Worm (Caenorhabditis elegans) whole organism, late embryonic: ENCODE results near the gene F38B7.17.

Experiments used
- T23F11.4 ChIP-seq: fragments of 200-800 bp; sonication (Bioruptor generic); optimal IDR thresholded peaks from 2 replicates; lab custom pipeline; 2018; ENCODE audit warnings: mild to moderate bottlenecking, missing genetic modification characterization, missing compliant biosample characterization
- ahr-1 ChIP-seq: sonication (generic microtip); optimal IDR thresholded peaks from 2 replicates; lab custom pipeline; 2016; ENCODE audit warnings: missing genetic modification characterization, missing compliant biosample characterization
- ceh-19 ChIP-seq: fragments of 200-800 bp; sonication (Bioruptor generic); optimal IDR thresholded peaks from 2 replicates; lab custom pipeline; 2018; ENCODE audit warnings: mild to moderate bottlenecking, missing genetic modification characterization, missing compliant biosample characterization
- ceh-2 ChIP-seq: sonication (generic microtip); optimal IDR thresholded peaks from 2 replicates; lab custom pipeline; 2016; ENCODE audit warnings: missing genotype, missing genetic modification characterization, missing compliant biosample characterization
- ceh-22 ChIP-seq: sonication (generic microtip); optimal IDR thresholded peaks from 2 replicates; lab custom pipeline; 2017; ENCODE audit warnings: missing biosample characterization, missing genetic modification characterization
- ceh-30 ChIP-seq: fragments of 150-350 bp; optimal IDR thresholded peaks from 2 replicates; lab custom pipeline; 2014; ENCODE audit warnings: missing biosample characterization, missing genetic modification characterization
- ceh-48 ChIP-seq: sonication (generic microtip); optimal IDR thresholded peaks from 2 replicates; lab custom pipeline; 2016; ENCODE audit warnings: missing genetic modification characterization, inconsistent platforms, missing compliant biosample characterization
- ceh-9 ChIP-seq: sonication (generic microtip); optimal IDR thresholded peaks from 2 replicates; lab custom pipeline; 2016; ENCODE audit warnings: mild to moderate bottlenecking, missing genetic modification characterization, inconsistent platforms, missing compliant biosample characterization
- che-1 ChIP-seq: sonication (generic microtip); optimal IDR thresholded peaks from 2 replicates; lab custom pipeline; 2016; ENCODE audit warnings: mild to moderate bottlenecking, missing genetic modification characterization, missing compliant biosample characterization
- dve-1 ChIP-seq: sonication (generic microtip); optimal IDR thresholded peaks from 2 replicates; lab custom pipeline; 2017; ENCODE audit warnings: antibody characterized with exemption, mild to moderate bottlenecking, missing genetic modification characterization, missing compliant biosample characterization
- elt-2 ChIP-seq: sonication (generic microtip); optimal IDR thresholded peaks from 2 replicates; lab custom pipeline; 2016; ENCODE audit warnings: missing genetic modification reagents, missing genetic modification characterization, missing compliant biosample characterization
- fax-1 ChIP-seq: sonication (generic microtip); optimal IDR thresholded peaks from 2 replicates; lab custom pipeline; 2016; ENCODE audit warnings: missing genotype, missing genetic modification characterization, missing compliant biosample characterization
- fkh-10 ChIP-seq: fragments of 150-350 bp; optimal IDR thresholded peaks from 2 replicates; lab custom pipeline; 2014; ENCODE audit warnings: missing biosample characterization, missing genetic modification reagents, missing genetic modification characterization
- fkh-6 ChIP-seq: sonication (generic microtip); optimal IDR thresholded peaks from 2 replicates; lab custom pipeline; 2016; ENCODE audit warnings: missing genetic modification characterization, missing compliant biosample characterization
- gmeb-2 ChIP-seq: sonication (generic microtip); optimal IDR thresholded peaks from 2 replicates; lab custom pipeline; 2016; ENCODE audit warnings: missing genetic modification characterization, inconsistent platforms, missing compliant biosample characterization
- hlh-15 ChIP-seq: sonication (generic microtip); optimal IDR thresholded peaks from 2 replicates; lab custom pipeline; 2016; ENCODE audit warnings: missing genetic modification characterization, missing compliant biosample characterization
- hlh-6 ChIP-seq: sonication (generic microtip); optimal IDR thresholded peaks from 2 replicates; lab custom pipeline; 2016; ENCODE audit warnings: missing genotype, missing genetic modification characterization, missing compliant biosample characterization
- lim-6 ChIP-seq: sonication (generic microtip); optimal IDR thresholded peaks from 2 replicates; lab custom pipeline; 2016; ENCODE audit warnings: missing genetic modification characterization, missing compliant biosample characterization
- madf-2 ChIP-seq: sonication (generic microtip); optimal IDR thresholded peaks from 2 replicates; lab custom pipeline; 2017; ENCODE audit warnings: missing genetic modification characterization, missing compliant biosample characterization
- mec-3 ChIP-seq: sonication (generic microtip); optimal IDR thresholded peaks from 2 replicates; lab custom pipeline; 2016; ENCODE audit warnings: borderline replicate concordance, missing genetic modification characterization, missing compliant biosample characterization
- nfya-1 ChIP-seq: sonication (generic microtip); optimal IDR thresholded peaks from 2 replicates; lab custom pipeline; 2017; ENCODE audit warnings: missing genetic modification characterization, mild to moderate bottlenecking, missing compliant biosample characterization, antibody characterized with exemption, moderate library complexity
- nhr-11 ChIP-seq: fragments of 150-350 bp; optimal IDR thresholded peaks from 2 replicates; lab custom pipeline; 2014; ENCODE audit warnings: missing biosample characterization, missing genetic modification characterization
- pax-1 ChIP-seq: fragments of 150-350 bp; optimal IDR thresholded peaks from 2 replicates; lab custom pipeline; 2014; ENCODE audit warnings: missing biosample characterization, missing genetic modification characterization
- pqm-1 ChIP-seq: sonication (generic microtip); optimal IDR thresholded peaks from 2 replicates; lab custom pipeline; 2016; ENCODE audit warnings: missing genetic modification characterization, missing compliant biosample characterization
- ref-2 ChIP-seq: sonication (generic microtip); optimal IDR thresholded peaks from 2 replicates; lab custom pipeline; 2016; ENCODE audit warnings: missing genetic modification characterization, missing compliant biosample characterization
- rnt-1 ChIP-seq: sonication (generic microtip); optimal IDR thresholded peaks from 2 replicates; lab custom pipeline; 2016; ENCODE audit warnings: missing genetic modification characterization, missing compliant biosample characterization
- sox-2 ChIP-seq: fragments of 200-800 bp; sonication (Bioruptor generic); IDR thresholded peaks from 2 replicates; pipeline ENCODE4 v1.3.6; 2022; ENCODE audit warnings: missing genetic modification reagents, missing genetic modification characterization, missing compliant biosample characterization
- sox-4 ChIP-seq: sonication (generic microtip); optimal IDR thresholded peaks from 2 replicates; lab custom pipeline; 2017; ENCODE audit warnings: mild to moderate bottlenecking, missing genetic modification characterization, inconsistent platforms, missing compliant biosample characterization
- syd-9 ChIP-seq: sonication (generic microtip); optimal IDR thresholded peaks from 2 replicates; lab custom pipeline; 2016; ENCODE audit warnings: mild to moderate bottlenecking, missing genetic modification characterization, moderate library complexity, missing compliant biosample characterization
- tbx-7 ChIP-seq: sonication (generic microtip); optimal IDR thresholded peaks from 2 replicates; lab custom pipeline; 2016; ENCODE audit warnings: missing genotype, missing genetic modification characterization, missing compliant biosample characterization
- ttx-3 ChIP-seq: sonication (generic microtip); optimal IDR thresholded peaks from 2 replicates; lab custom pipeline; 2016; ENCODE audit warnings: missing genetic modification reagents, missing genetic modification characterization, missing compliant biosample characterization
- unc-42 ChIP-seq: sonication (generic microtip); optimal IDR thresholded peaks from 2 replicates; lab custom pipeline; 2016; ENCODE audit warnings: missing genotype, missing genetic modification characterization, missing compliant biosample characterization
- unc-55 ChIP-seq: sonication (generic microtip); optimal IDR thresholded peaks from 2 replicates; lab custom pipeline; 2017; ENCODE audit warnings: missing biosample characterization, missing genetic modification reagents, missing genetic modification characterization
- unc-86 ChIP-seq: sonication (generic microtip); optimal IDR thresholded peaks from 2 replicates; lab custom pipeline; 2016; ENCODE audit warnings: missing genetic modification characterization, missing compliant biosample characterization
- zip-5 ChIP-seq: sonication (generic microtip); optimal IDR thresholded peaks from 2 replicates; lab custom pipeline; 2016; ENCODE audit warnings: missing genetic modification characterization, missing compliant biosample characterization
- ztf-16 ChIP-seq: sonication (generic microtip); optimal IDR thresholded peaks from 2 replicates; lab custom pipeline; 2017; ENCODE audit warnings: missing genetic modification characterization, missing compliant biosample characterization

Gene F38B7.17

DNA sequence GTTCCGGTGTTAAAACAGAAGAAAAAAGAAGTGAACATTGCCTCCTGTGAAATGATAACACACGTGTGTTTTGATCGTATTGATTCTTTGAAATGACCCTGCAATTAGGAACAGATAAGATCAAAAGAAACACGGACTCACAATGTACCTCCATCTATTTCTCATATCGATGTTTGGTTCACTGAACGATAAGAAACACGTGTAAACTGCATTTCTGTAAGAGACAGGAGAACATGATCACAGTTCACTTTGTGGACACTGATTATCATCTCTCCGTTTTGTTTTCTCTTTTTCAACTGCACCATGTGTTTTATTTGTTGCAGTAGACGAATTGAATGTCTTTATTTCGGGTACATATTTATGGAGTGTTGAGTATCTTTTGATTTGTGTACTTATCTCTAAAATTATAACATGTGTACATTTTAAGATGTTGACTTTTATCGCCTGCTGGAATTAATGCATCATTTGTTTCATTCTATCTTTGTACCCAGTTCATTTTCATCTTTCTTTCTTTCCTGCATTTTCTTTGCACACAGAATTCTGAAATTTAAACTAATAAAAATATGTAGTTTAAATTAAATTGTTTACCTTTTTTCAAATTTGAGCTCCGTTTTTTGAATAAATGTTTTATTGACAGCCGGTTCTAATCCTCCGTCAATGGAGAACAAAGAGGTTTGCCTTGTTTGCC is 24.2 kb upstream of the F38B7.17 start, which contains the start of the genes H12C20.7 and nhr-68:
H12C20.7 (minus strand) TSS at position 188 of the 688 bp plus-strand sequence.
nhr-68 (plus strand) TSS at position 638 of the 688 bp plus-strand sequence.
- TF ChIP-seq fax-1 (tag; lab: Kevin White, UChicago): no peak
- no peak for TF ChIP-seq hlh-6 (tag; lab: Kevin White, UChicago)
- no peak for TF ChIP-seq fkh-10 (GFP tag; lab: Kevin White, UChicago)
- TF ChIP-seq ceh-22 (tag; lab: Kevin White, UChicago): no peak
- TF ChIP-seq che-1 (tag; lab: Kevin White, UChicago): no peak
- TF ChIP-seq ceh-19: no peak
- no peak for TF ChIP-seq mec-3
- no peak for TF ChIP-seq ceh-2
- TF ChIP-seq dve-1: peak; percentile 64
- no peak for TF ChIP-seq fkh-6 (tag; lab: Kevin White, UChicago)
- TF ChIP-seq unc-55 (GFP tag; lab: Kevin White, UChicago): no peak
- TF ChIP-seq ceh-30 (tag; lab: Kevin White, UChicago): no peak
- no peak for TF ChIP-seq ahr-1 (tag; lab: Kevin White, UChicago)
- peak; percentile 96 for TF ChIP-seq elt-2 (tag; lab: Kevin White, UChicago)
- no peak for TF ChIP-seq unc-86 (tag; lab: Kevin White, UChicago)
- TF ChIP-seq hlh-15: no peak
- no peak for TF ChIP-seq pax-1
- no peak for TF ChIP-seq lim-6 (tag; lab: Kevin White, UChicago)

DNA sequence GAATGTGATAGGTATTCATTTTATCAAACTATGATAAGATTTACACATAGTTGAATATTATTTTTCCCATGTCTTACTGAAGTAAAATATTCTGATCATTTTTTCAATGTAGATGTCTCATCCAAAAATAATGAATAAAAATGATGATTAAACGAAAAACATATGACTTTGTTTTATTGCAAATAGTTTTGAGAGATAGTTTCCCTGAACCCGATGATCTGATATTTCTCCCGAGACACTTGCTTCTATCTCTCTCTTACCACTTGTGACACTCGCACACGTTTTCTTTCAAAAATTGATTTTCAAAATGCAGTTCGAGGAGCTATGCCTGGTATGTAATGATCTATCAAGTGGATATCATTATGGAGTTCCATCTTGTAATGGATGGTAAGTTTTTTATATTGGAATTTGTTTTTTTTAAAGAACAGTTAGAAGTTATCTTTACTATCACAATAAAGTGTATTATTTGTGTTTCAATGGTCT is 21.4 kb upstream of the F38B7.17 start, which contains the start of the genes nhr-101 and pms-2:
nhr-101 (plus strand) TSS at position 308 of the 483 bp plus-strand sequence.
pms-2 (minus strand) TSS at position 433 of the 483 bp plus-strand sequence.
- TF ChIP-seq zip-5 (tag; lab: Kevin White, UChicago): no peak
- no peak for TF ChIP-seq sox-2 (GFP tag; lab: Robert Waterston, UW)
- no peak for TF ChIP-seq T23F11.4 (GFP tag; lab: Kevin White, UChicago)
- TF ChIP-seq ref-2 (tag; lab: Kevin White, UChicago): no peak
- no peak for TF ChIP-seq pqm-1 (tag; lab: Kevin White, UChicago)
- no peak for TF ChIP-seq nfya-1 (tag; lab: Kevin White, UChicago)
- no peak for TF ChIP-seq lim-6 (tag; lab: Kevin White, UChicago)
- no peak for TF ChIP-seq ahr-1 (tag; lab: Kevin White, UChicago)
- no peak for TF ChIP-seq ttx-3 (tag; lab: Kevin White, UChicago)
- no peak for TF ChIP-seq ceh-9 (tag; lab: Kevin White, UChicago)
- TF ChIP-seq syd-9 (tag; lab: Kevin White, UChicago): no peak
- TF ChIP-seq gmeb-2 (tag; lab: Kevin White, UChicago): no peak
- TF ChIP-seq ztf-16 (tag; lab: Kevin White, UChicago): no peak
- TF ChIP-seq rnt-1 (tag; lab: Kevin White, UChicago): no peak
- TF ChIP-seq unc-42 (tag; lab: Kevin White, UChicago): no peak

DNA sequence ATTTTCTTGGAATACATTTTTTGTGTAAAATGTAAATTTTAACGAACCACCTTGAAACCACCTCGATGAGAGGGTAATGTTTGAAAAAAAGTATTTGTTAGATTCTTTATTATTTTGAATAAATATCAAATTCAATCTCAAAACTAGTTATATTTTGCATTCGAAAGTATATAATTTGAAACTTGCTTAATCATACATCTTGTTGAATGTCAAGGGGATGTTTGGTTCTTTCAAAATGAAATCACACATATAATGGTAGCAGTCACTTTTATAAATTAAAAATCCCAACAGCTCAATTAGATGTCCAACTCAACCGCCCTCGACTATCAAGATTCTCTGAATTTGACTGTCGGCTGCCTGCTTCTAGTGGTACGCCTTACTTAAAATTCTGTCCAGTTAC is 15.8 kb upstream of the F38B7.17 start, which contains the start of gene srx-87:
srx-87 (plus strand) TSS at position 301 of the 400 bp plus-strand sequence.
- TF ChIP-seq sox-4 (no peak), nhr-11 (tag; lab: Kevin White, UChicago) (no peak), zip-5 (tag; lab: Kevin White, UChicago) (no peak), madf-2 (tag; lab: Kevin White, UChicago) (no peak), mec-3 (no peak), che-1 (tag; lab: Kevin White, UChicago) (no peak), tbx-7 (no peak), pax-1 (no peak), ceh-19 (no peak)

DNA sequence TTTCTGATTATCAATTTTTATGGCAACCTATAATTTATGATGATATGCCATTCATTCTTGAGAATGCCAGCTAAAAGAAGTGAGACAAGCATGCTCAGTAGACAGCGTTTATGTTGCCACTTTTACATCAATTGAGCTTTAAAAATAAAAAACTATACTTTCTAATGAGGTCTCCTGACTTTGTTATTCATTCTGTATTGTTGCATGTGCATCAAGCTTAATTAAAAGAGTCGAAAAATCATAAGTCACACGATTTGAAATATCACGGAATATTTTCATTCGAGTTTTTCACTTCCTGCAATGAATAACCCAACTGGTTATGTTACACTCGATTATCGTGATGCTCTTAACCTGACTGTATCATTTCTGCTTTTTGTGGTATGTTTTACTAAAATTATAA is 13.9 kb upstream of the F38B7.17 start, which contains the start of gene srx-86:
srx-86 (plus strand) TSS at position 301 of the 400 bp plus-strand sequence.
- TF ChIP-seq gmeb-2 (tag; lab: Kevin White, UChicago) (no peak), ceh-48 (tag; lab: Kevin White, UChicago) (no peak), unc-55 (GFP tag; lab: Kevin White, UChicago) (no peak), pqm-1 (tag; lab: Kevin White, UChicago) (no peak), ahr-1 (tag; lab: Kevin White, UChicago) (no peak)
